Worm (Caenorhabditis elegans): Measurements from ENCODE around the gene igeg-2.

Gene igeg-2

ce11 chrX:11463005-11463404 is 16.6 kb upstream of the igeg-2 start:
- peak; percentile 76 for TF ChIP-seq aha-1 (tag)
- TF ChIP-seq nhr-41 (GFP tag; IDR thresholded peaks at IDR 0.05), result no peak
- TF ChIP-seq mdl-1 (tag; optimal IDR thresholded peaks at IDR 0.05), result peak in 1 of 2 experiments; percentile 5
- TF ChIP-seq nhr-10 (tag; optimal IDR thresholded peaks at IDR 0.05), result no peak
- TF ChIP-seq zfp-2 (tag; optimal IDR thresholded peaks at IDR 0.05), result no peak
- no peak for TF ChIP-seq daf-12 (tag; optimal IDR thresholded peaks at IDR 0.05)
- no peak for TF ChIP-seq lin-38 (GFP tag; IDR thresholded peaks at IDR 0.05)
- no peak for TF ChIP-seq hif-1 (tag; optimal IDR thresholded peaks at IDR 0.05)
- TF ChIP-seq D1046.2 (GFP tag; IDR thresholded peaks at IDR 0.05), result no peak
- TF ChIP-seq T26A8.4 (GFP tag; IDR thresholded peaks at IDR 0.05), result no peak
- no peak for TF ChIP-seq F10B5.3 (tag; optimal IDR thresholded peaks at IDR 0.05)
- no peak for TF ChIP-seq ceh-62 (tag; optimal IDR thresholded peaks at IDR 0.05)
- TF ChIP-seq php-3 (GFP tag; IDR thresholded peaks at IDR 0.05), result no peak
- 0 out of 2 replicates have a peak, but pooled peaks have one; percentile 13 for TF ChIP-seq ceh-20 (GFP tag; IDR thresholded peaks at IDR 0.05)
- peak; percentile 5 for TF ChIP-seq mep-1 (tag; optimal IDR thresholded peaks at IDR 0.05)
- no peak for TF ChIP-seq lin-15B (tag; optimal IDR thresholded peaks at IDR 0.05)
- no peak for TF ChIP-seq unc-130 (GFP tag; optimal IDR thresholded peaks at IDR 0.05)
- no peak for TF ChIP-seq nhr-6 (tag; optimal IDR thresholded peaks at IDR 0.05)
- TF ChIP-seq saeg-2 (GFP tag; IDR thresholded peaks at IDR 0.05), result no peak
- TF ChIP-seq cey-2 (tag; optimal IDR thresholded peaks at IDR 0.05; ENCODE audit: borderline replicate concordance, insufficient read depth), result no peak
- TF ChIP-seq nhr-11 (tag; optimal IDR thresholded peaks at IDR 0.05), result no peak
- TF ChIP-seq nhr-48 (tag; optimal IDR thresholded peaks at IDR 0.05), result no peak
- no peak for TF ChIP-seq egl-27 (tag; optimal IDR thresholded peaks at IDR 0.05)
- no peak for TF ChIP-seq R02D3.7 (tag; optimal IDR thresholded peaks at IDR 0.05)
- TF ChIP-seq T20F7.1 (GFP tag; optimal IDR thresholded peaks at IDR 0.05), result no peak
- no peak for TF ChIP-seq rbr-2 (tag; optimal IDR thresholded peaks at IDR 0.05)
- no peak for TF ChIP-seq ama-1 (optimal IDR thresholded peaks at IDR 0.05)
- no peak for TF ChIP-seq daf-16 (GFP tag; optimal IDR thresholded peaks at IDR 0.05)
- TF ChIP-seq daf-16 (tag; optimal IDR thresholded peaks at IDR 0.05), result no peak
- no peak for TF ChIP-seq ztf-11 (tag; optimal IDR thresholded peaks at IDR 0.05)
- TF ChIP-seq gei-8 (GFP tag; optimal IDR thresholded peaks at IDR 0.05), result no peak
- TF ChIP-seq mdt-29 (GFP tag; IDR thresholded peaks at IDR 0.05), result no peak

- TF ChIP-seq lin-15B (tag; optimal IDR thresholded peaks at IDR 0.05) (no peak), lsy-2 (tag; optimal IDR thresholded peaks at IDR 0.05) (no peak), T26A8.4 (GFP tag; IDR thresholded peaks at IDR 0.05) (no peak), nhr-6 (tag; optimal IDR thresholded peaks at IDR 0.05) (no peak), nhr-102 (tag; optimal IDR thresholded peaks at IDR 0.05) (no peak), nhr-25 (tag; optimal IDR thresholded peaks at IDR 0.05; ENCODE audit: borderline replicate concordance, insufficient read depth) (no peak), ceh-82 (tag; optimal IDR thresholded peaks at IDR 0.05) (no peak), pha-4 (GFP tag; IDR thresholded peaks at IDR 0.05) (no peak), pha-4 (tag; optimal IDR thresholded peaks at IDR 0.05) (no peak), dmd-6 (GFP tag; IDR thresholded peaks at IDR 0.05) (peak; percentile 6; the same call in 1 of the 2 replicates), lin-13 (GFP tag; optimal IDR thresholded peaks at IDR 0.05) (no peak), aha-1 (tag) (peak; percentile 92), madf-9 (GFP tag; conservative IDR thresholded peaks at IDR 0.05) (no peak), unc-62 (GFP tag; optimal IDR thresholded peaks at IDR 0.05 in 1 of 2) (peak in 1 of 2 experiments; percentile 99), unc-62 (tag; optimal IDR thresholded peaks at IDR 0.05) (no peak), lin-38 (GFP tag; IDR thresholded peaks at IDR 0.05) (no peak), nhr-237 (tag; optimal IDR thresholded peaks at IDR 0.05) (no peak), mep-1 (tag; optimal IDR thresholded peaks at IDR 0.05) (peak; percentile 9), jun-1 (tag; optimal IDR thresholded peaks at IDR 0.05) (no peak), hif-1 (tag; optimal IDR thresholded peaks at IDR 0.05) (no peak), mxl-3 (GFP tag; optimal IDR thresholded peaks at IDR 0.05) (peak; percentile 1)
Observed at ce11 chrX:11462112-11462511, 15.7 kb upstream of the igeg-2 start.

Measured in whole organism, L4 larva.